Worm (Caenorhabditis elegans) whole organism, L2 larva: ENCODE data around the gene ttm-2.

Experiments
- F13H6.1 ChIP-seq: sonication (generic microtip); optimal IDR thresholded peaks from 2 replicates; lab custom pipeline; 2016; ENCODE audit warnings: missing genetic modification characterization, missing compliant biosample characterization
- ZK546.5 ChIP-seq: sonication (generic microtip); optimal IDR thresholded peaks from 2 replicates; lab custom pipeline; 2017; ENCODE audit warnings: missing biosample characterization, missing genetic modification characterization
- ceh-16 ChIP-seq: fragments of 150-350 bp; optimal IDR thresholded peaks from 2 replicates; lab custom pipeline; 2014; ENCODE audit warnings: missing biosample characterization, missing genetic modification characterization
- crh-2 ChIP-seq: sonication (generic microtip); optimal IDR thresholded peaks from 2 replicates; lab custom pipeline; 2017; ENCODE audit warnings: missing biosample characterization, missing genetic modification characterization
- elt-3 ChIP-seq: sonication (generic microtip); optimal IDR thresholded peaks from 2 replicates; lab custom pipeline; 2017; ENCODE audit warnings: missing biosample characterization, missing genetic modification characterization
- fos-1 ChIP-seq: fragments of 150-350 bp; optimal IDR thresholded peaks from 2 replicates; lab custom pipeline; 2014; ENCODE audit warnings: missing biosample characterization, missing genetic modification characterization
- gmeb-1 ChIP-seq: fragments of 150-350 bp; optimal IDR thresholded peaks from 2 replicates; lab custom pipeline; 2014; ENCODE audit warnings: missing biosample characterization, missing genetic modification characterization
- lin-11 ChIP-seq: fragments of 150-350 bp; sonication (generic microtip); optimal IDR thresholded peaks from 2 replicates; lab custom pipeline; 2014; ENCODE audit warnings: missing biosample characterization, missing genetic modification characterization, inconsistent platforms, mixed read lengths
- lin-13 ChIP-seq: fragments of 150-350 bp; optimal IDR thresholded peaks from 2 replicates; lab custom pipeline; 2014; ENCODE audit warnings: missing biosample characterization, missing genetic modification reagents, missing genetic modification characterization
- lsy-2 ChIP-seq, 2 experiments: fragments of 150-350 bp in 1 of 2; sonication (generic microtip) in 1 of 2; optimal IDR thresholded peaks; 2 replicates each; lab custom pipeline; 2014 to 2017; ENCODE audit warnings: missing biosample characterization in 2 of 2, missing genetic modification characterization in 2 of 2
- nhr-10 ChIP-seq: sonication (generic microtip); optimal IDR thresholded peaks from 2 replicates; lab custom pipeline; 2017; ENCODE audit warnings: missing biosample characterization, missing genetic modification characterization
- nhr-129 ChIP-seq: fragments of 150-350 bp; optimal IDR thresholded peaks from 2 replicates; lab custom pipeline; 2014; ENCODE audit warnings: missing biosample characterization, missing genetic modification characterization
- sem-4 ChIP-seq: fragments of 150-350 bp; optimal IDR thresholded peaks from 2 replicates; lab custom pipeline; 2014; ENCODE audit warnings: missing biosample characterization, missing genetic modification reagents, missing genetic modification characterization
- sma-9 ChIP-seq, 2 experiments: fragments of 150-350 bp in 1 of 2; sonication (generic microtip) in 1 of 2; optimal IDR thresholded peaks; 2 replicates each; lab custom pipeline; 2014 to 2016; ENCODE audit warnings: missing genetic modification characterization in 2 of 2, mild to moderate bottlenecking in 1 of 2, missing biosample characterization in 1 of 2, missing compliant biosample characterization in 1 of 2, missing genetic modification reagents in 1 of 2, moderate library complexity in 1 of 2
- unc-55 ChIP-seq: fragments of 150-350 bp; sonication (generic microtip); optimal IDR thresholded peaks from 3 replicates; lab custom pipeline; 2014; ENCODE audit warnings: missing biosample characterization, missing genetic modification reagents, missing genetic modification characterization
- unc-62 ChIP-seq: fragments of 150-350 bp; optimal IDR thresholded peaks from 2 replicates; lab custom pipeline; 2014; ENCODE audit warnings: missing biosample characterization, missing genetic modification reagents, missing genetic modification characterization
- ztf-4 ChIP-seq: fragments of 150-350 bp; optimal IDR thresholded peaks from 2 replicates; lab custom pipeline; 2014; ENCODE audit warnings: missing biosample characterization, missing genetic modification characterization

Gene ttm-2

ce11 chrII:4726120-4726519 lies 40.1 kb downstream of the ttm-2 start, which contains the start of gene F10G7.10:
Gene F10G7.10, minus strand, starts transcription at chrII:4726264.
- TF ChIP-seq lsy-2 (tag; optimal IDR thresholded peaks at IDR 0.05; lab: Kevin White, UChicago) (peak in 1 of 2 experiments; percentile 35), gmeb-1 (tag; lab: Kevin White, UChicago) (no peak), ceh-16 (tag; lab: Kevin White, UChicago) (no peak), unc-55 (GFP tag; lab: Kevin White, UChicago) (peak; percentile 24), ztf-4 (no peak)

ce11 chrII:4715676-4716075 lies 50.5 kb downstream of the ttm-2 start, which contains the start of gene F41C3.8:
Gene F41C3.8, plus strand, starts transcription at chrII:4716046.
- TF ChIP-seq elt-3 (no peak), sem-4 (tag; lab: Kevin White, UChicago) (no peak), nhr-129 (tag; lab: Kevin White, UChicago) (peak; percentile 17), ZK546.5 (tag; lab: Kevin White, UChicago) (no peak), lin-13 (GFP tag; lab: Kevin White, UChicago) (no peak), unc-62 (GFP tag; lab: Kevin White, UChicago) (no peak), F13H6.1 (peak; percentile 29), lsy-2 (tag; optimal IDR thresholded peaks at IDR 0.05; lab: Kevin White, UChicago) (no peak), sma-9 (GFP tag; optimal IDR thresholded peaks at IDR 0.05; lab: Kevin White, UChicago) (no peak), sma-9 (tag; optimal IDR thresholded peaks at IDR 0.05; lab: Kevin White, UChicago) (no peak), lin-11 (tag; lab: Kevin White, UChicago) (no peak), nhr-10 (tag; lab: Kevin White, UChicago) (no peak), fos-1 (tag; lab: Kevin White, UChicago) (peak; percentile 66), crh-2 (peak; percentile 15)
